Worm (Caenorhabditis elegans) whole organism, midembryonic: ENCODE results near the gene gyf-1.

Experiments used
- T22C8.4 ChIP-seq: fragments of 200-800 bp; sonication (Bioruptor generic); IDR thresholded peaks from 2 replicates; pipeline ENCODE4 v1.3.6; 2022; ENCODE audit warnings: missing genetic modification characterization, missing compliant biosample characterization
- cog-1 ChIP-seq: sonication (generic microtip); optimal IDR thresholded peaks from 2 replicates; lab custom pipeline; 2016; ENCODE audit warnings: missing genetic modification characterization, missing compliant biosample characterization
- flt-1 ChIP-seq: fragments of 200-800 bp; sonication (Bioruptor generic); IDR thresholded peaks from 2 replicates; pipeline ENCODE4 v1.3.6; 2022; ENCODE audit warnings: missing genetic modification characterization, missing compliant biosample characterization
- klf-2 ChIP-seq: fragments of 200-800 bp; sonication (Bioruptor generic); conservative IDR thresholded peaks from 2 replicates; pipeline ENCODE4 v1.3.6; 2022; ENCODE audit warnings: missing genetic modification reagents, missing genetic modification characterization, missing compliant biosample characterization
- med-1 ChIP-seq: sonication (generic microtip); optimal IDR thresholded peaks from 2 replicates; lab custom pipeline; 2017; ENCODE audit warnings: missing genetic modification characterization, mild to moderate bottlenecking, missing compliant biosample characterization, antibody characterized with exemption, missing genetic modification reagents; ENCODE audit not compliant: insufficient read depth
- ref-1 ChIP-seq: fragments of 200-800 bp; sonication (Bioruptor generic); conservative IDR thresholded peaks from 2 replicates; pipeline ENCODE4 v1.3.6; 2022; ENCODE audit warnings: missing genetic modification reagents, missing genetic modification characterization, missing compliant biosample characterization
- tab-1 ChIP-seq: fragments of 200-800 bp; sonication (Bioruptor generic); IDR thresholded peaks from 2 replicates; pipeline ENCODE4 v1.3.6; 2022; ENCODE audit warnings: missing genetic modification characterization, missing compliant biosample characterization
- ztf-23 ChIP-seq: fragments of 200-800 bp; sonication (Bioruptor generic); IDR thresholded peaks from 2 replicates; pipeline ENCODE4 v1.3.6; 2022; ENCODE audit warnings: missing genetic modification reagents, missing genetic modification characterization, missing compliant biosample characterization
- ztf-29 ChIP-seq: fragments of 200-800 bp; sonication (Bioruptor generic); IDR thresholded peaks from 2 replicates; pipeline ENCODE4 v1.3.6; 2022; ENCODE audit warnings: missing genetic modification reagents, missing genetic modification characterization, missing compliant biosample characterization

DNA sequence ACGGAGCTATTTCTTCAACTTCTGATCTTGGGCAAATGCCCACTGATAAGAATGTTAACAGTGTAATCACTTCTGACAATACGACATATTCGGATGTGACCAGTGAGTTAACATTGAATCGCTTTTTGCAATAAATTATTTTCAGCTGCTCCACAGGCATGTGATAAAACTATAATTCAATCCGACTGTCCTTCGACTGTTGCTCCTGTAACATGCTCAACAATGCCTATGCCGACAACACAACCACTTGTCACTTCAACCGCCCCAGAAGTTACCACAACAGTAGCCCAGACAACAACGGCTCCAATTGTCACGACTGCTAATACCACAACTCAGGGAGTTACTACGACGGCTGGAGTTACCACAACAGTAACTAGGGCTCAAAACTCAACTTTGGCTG lies 16.5 kb upstream of the gyf-1 start:
- TF ChIP-seq flt-1 (GFP tag; lab: Robert Waterston, UW): no peak
- TF ChIP-seq T22C8.4 (GFP tag; lab: Robert Waterston, UW): no peak
- TF ChIP-seq ref-1 (GFP tag; lab: Robert Waterston, UW): no peak
- no peak for TF ChIP-seq cog-1 (tag; lab: Kevin White, UChicago)
- TF ChIP-seq tab-1 (GFP tag; lab: Robert Waterston, UW): no peak
- TF ChIP-seq ztf-29 (GFP tag; lab: Robert Waterston, UW): no peak
- TF ChIP-seq ztf-23 (GFP tag; lab: Robert Waterston, UW): no peak
- no peak for TF ChIP-seq med-1 (GFP tag; lab: Kevin White, UChicago)
- TF ChIP-seq klf-2 (GFP tag; lab: Robert Waterston, UW): no peak
